Fruit fly (Drosophila melanogaster) whole organism, pupa: ENCODE data around the gene par-6.

ENCODE experiments used
- CG13204 ChIP-seq: fragments of 200-800 bp; sonication (Bioruptor generic); optimal IDR thresholded peaks from 2 replicates; lab custom pipeline; 2018; ENCODE audit warnings: missing biosample characterization, mild to moderate bottlenecking, missing genetic modification characterization, moderate library complexity
- CG14655 ChIP-seq: fragments of 200-800 bp; sonication (Bioruptor generic); optimal IDR thresholded peaks from 3 replicates; lab custom pipeline; 2017; ENCODE audit warnings: mild to moderate bottlenecking, missing biosample characterization, missing genetic modification reagents, missing genetic modification characterization
- CG15710 ChIP-seq: fragments of 200-800 bp; sonication (Bioruptor generic); optimal IDR thresholded peaks from 2 replicates; lab custom pipeline; 2018; ENCODE audit warnings: missing biosample characterization, mild to moderate bottlenecking, missing genetic modification characterization, moderate library complexity
- CG17806 ChIP-seq: fragments of 200-800 bp; sonication (Bioruptor generic); optimal IDR thresholded peaks from 2 replicates; lab custom pipeline; 2018; ENCODE audit warnings: missing biosample characterization, mild to moderate bottlenecking, missing genetic modification characterization, moderate library complexity
- CG32121 ChIP-seq: fragments of 200-800 bp; sonication (Bioruptor generic); IDR thresholded peaks from 2 replicates; pipeline ENCODE4 v1.3.6; 2022; ENCODE audit warnings: missing biosample characterization, missing genetic modification characterization
- CG34367 ChIP-seq: fragments of 200-800 bp; sonication (Bioruptor generic); optimal IDR thresholded peaks from 2 replicates; lab custom pipeline; 2018; ENCODE audit warnings: missing biosample characterization, mild to moderate bottlenecking, missing genetic modification characterization
- CG8159 ChIP-seq: fragments of 200-800 bp; sonication (Bioruptor generic); optimal IDR thresholded peaks from 3 replicates; lab custom pipeline; 2018; ENCODE audit warnings: missing biosample characterization, mild to moderate bottlenecking, missing genetic modification characterization, moderate library complexity
- CG8301 ChIP-seq: fragments of 200-800 bp; sonication (Bioruptor generic); optimal IDR thresholded peaks from 2 replicates; lab custom pipeline; 2018; ENCODE audit warnings: missing biosample characterization, mild to moderate bottlenecking, missing genetic modification characterization
- CG9948 ChIP-seq: fragments of 200-800 bp; sonication (Bioruptor generic); optimal IDR thresholded peaks from 2 replicates; lab custom pipeline; 2018; ENCODE audit warnings: missing biosample characterization, mild to moderate bottlenecking, missing genetic modification characterization, moderate library complexity
- D1 ChIP-seq: fragments of 200-800 bp; sonication (Bioruptor generic); optimal IDR thresholded peaks from 2 replicates; lab custom pipeline; 2018; ENCODE audit warnings: missing biosample characterization, mild to moderate bottlenecking, missing genetic modification characterization, moderate library complexity
- Pif1A ChIP-seq: fragments of 200-800 bp; sonication (Bioruptor generic); optimal IDR thresholded peaks from 3 replicates; lab custom pipeline; 2016; ENCODE audit warnings: missing biosample characterization, missing genetic modification characterization
- Pif1B ChIP-seq: fragments of 200-800 bp; sonication (Bioruptor generic); optimal IDR thresholded peaks from 3 replicates; lab custom pipeline; 2016; ENCODE audit warnings: missing biosample characterization, missing genetic modification characterization
- gl ChIP-seq: fragments of 200-800 bp; sonication (Bioruptor generic); optimal IDR thresholded peaks from 2 replicates; lab custom pipeline; 2018; ENCODE audit warnings: missing biosample characterization, mild to moderate bottlenecking, missing genetic modification characterization
- rn ChIP-seq: fragments of 200-800 bp; sonication (Bioruptor generic); IDR thresholded peaks from 2 replicates; pipeline ENCODE4 v1.3.6; 2022; ENCODE audit warnings: missing biosample characterization, missing genetic modification characterization

DNA sequence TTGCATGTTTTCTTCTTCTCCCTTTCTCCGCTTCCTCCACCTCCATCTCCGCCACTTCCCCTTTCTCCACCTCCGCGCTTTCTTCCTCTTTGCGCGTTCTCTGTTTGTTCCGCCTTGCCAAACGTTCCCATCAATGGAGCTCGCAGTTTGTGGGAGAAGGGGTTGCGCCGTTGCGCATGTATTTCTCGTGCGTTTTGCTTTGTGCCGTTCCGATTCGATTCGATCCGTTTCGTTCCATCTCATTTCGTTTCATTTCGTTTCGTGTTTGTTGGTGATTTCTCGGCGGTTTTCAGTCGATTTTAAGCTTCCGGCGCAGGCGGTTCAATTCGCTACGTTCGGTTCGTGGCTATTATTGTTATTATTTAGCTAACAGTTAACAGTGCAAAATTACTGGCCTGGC is 19.8 kb downstream of the par-6 start:
- TF ChIP-seq CG14655 (peak; percentile 3), rn (no peak), CG15710 (tag; lab: Kevin White, UChicago) (no peak), CG8159 (tag; lab: Kevin White, UChicago) (no peak), CG9948 (tag; lab: Kevin White, UChicago) (no peak), Pif1A (GFP tag; lab: Kevin White, UChicago) (no peak), CG17806 (tag; lab: Kevin White, UChicago) (no peak), CG8301 (tag; lab: Kevin White, UChicago) (no peak), CG13204 (GFP tag; lab: Kevin White, UChicago) (peak; percentile 46), gl (no peak), D1 (no peak), Pif1B (peak; percentile 12), CG34367 (tag; lab: Kevin White, UChicago) (no peak), CG32121 (peak; percentile 47)
